Fruit fly (Drosophila melanogaster) whole organism, embryonic: ENCODE results near the gene Ppt1.

ENCODE experiments used
- Antp ChIP-seq: fragments of 200-800 bp; sonication (Bioruptor generic); optimal IDR thresholded peaks from 3 replicates; lab custom pipeline; 2016; ENCODE audit warnings: missing biosample characterization, missing genetic modification characterization
- B-H2 ChIP-seq: fragments of 200-800 bp; sonication (Bioruptor generic); optimal IDR thresholded peaks from 2 replicates; lab custom pipeline; 2018; ENCODE audit warnings: missing biosample characterization, mild to moderate bottlenecking, missing genetic modification characterization
- CG11504 ChIP-seq: fragments of 200-800 bp; sonication (Bioruptor generic); optimal IDR thresholded peaks from 3 replicates; lab custom pipeline; 2019; ENCODE audit warnings: missing biosample characterization, mild to moderate bottlenecking, missing genetic modification characterization, moderate library complexity
- CG11560 ChIP-seq: fragments of 200-800 bp; sonication (Bioruptor generic); IDR thresholded peaks from 3 replicates; pipeline ENCODE4 v1.3.6; 2022; ENCODE audit warnings: missing biosample characterization, missing genetic modification characterization
- CG12071 ChIP-seq: fragments of 200-800 bp; sonication (Bioruptor generic); optimal IDR thresholded peaks from 3 replicates; lab custom pipeline; 2018; ENCODE audit warnings: missing biosample characterization, mild to moderate bottlenecking, missing genetic modification characterization
- CG12236 ChIP-seq: fragments of 200-800 bp; sonication (Bioruptor generic); optimal IDR thresholded peaks from 2 replicates; lab custom pipeline; 2016; ENCODE audit warnings: missing biosample characterization, missing genetic modification characterization
- CG14441 ChIP-seq: fragments of 200-800 bp; sonication (Bioruptor generic); IDR thresholded peaks from 2 replicates; pipeline ENCODE4 v1.3.6; 2022; ENCODE audit warnings: missing biosample characterization, missing genetic modification characterization
- CG17612 ChIP-seq: fragments of 200-800 bp; sonication (Bioruptor generic); IDR thresholded peaks from 2 replicates; pipeline ENCODE4 v1.3.6; 2022; ENCODE audit warnings: missing biosample characterization, missing genetic modification characterization
- CG1832 ChIP-seq: fragments of 200-800 bp; sonication (Bioruptor generic); optimal IDR thresholded peaks from 2 replicates; lab custom pipeline; 2017; ENCODE audit warnings: missing biosample characterization, mild to moderate bottlenecking, missing genetic modification characterization, inconsistent platforms
- CG2875 ChIP-seq: fragments of 200-800 bp; sonication (Bioruptor generic); optimal IDR thresholded peaks from 2 replicates; lab custom pipeline; 2017; ENCODE audit warnings: missing biosample characterization, mild to moderate bottlenecking, missing genetic modification characterization, missing genetic modification reagents
- CG32767 ChIP-seq: fragments of 200-800 bp; sonication (Bioruptor generic); IDR thresholded peaks from 2 replicates; pipeline ENCODE4 v1.3.6; 2022; ENCODE audit warnings: missing biosample characterization, missing genetic modification characterization
- CG33557 ChIP-seq: fragments of 200-800 bp; sonication (Bioruptor generic); optimal IDR thresholded peaks from 2 replicates; lab custom pipeline; 2019; ENCODE audit warnings: missing biosample characterization, mild to moderate bottlenecking, missing genetic modification characterization, moderate library complexity
- CG4707 ChIP-seq: fragments of 200-800 bp; sonication (Bioruptor generic); optimal IDR thresholded peaks from 2 replicates; lab custom pipeline; 2018; ENCODE audit warnings: missing biosample characterization, mild to moderate bottlenecking, missing genetic modification characterization, moderate library complexity
- CG6654 ChIP-seq: fragments of 200-800 bp; sonication (Bioruptor generic); optimal IDR thresholded peaks from 2 replicates; lab custom pipeline; 2017; ENCODE audit warnings: missing biosample characterization, mild to moderate bottlenecking, missing genetic modification characterization
- CG7839 ChIP-seq: fragments of 200-800 bp; sonication (Bioruptor generic); optimal IDR thresholded peaks from 3 replicates; lab custom pipeline; 2018; ENCODE audit warnings: missing biosample characterization, mild to moderate bottlenecking, missing genetic modification characterization, moderate library complexity
- CG8281 ChIP-seq: fragments of 200-800 bp; sonication (Bioruptor generic); optimal IDR thresholded peaks from 2 replicates; lab custom pipeline; 2018; ENCODE audit warnings: missing biosample characterization, mild to moderate bottlenecking, missing genetic modification characterization, moderate library complexity
- CG9609 ChIP-seq: fragments of 200-800 bp; sonication (Bioruptor generic); optimal IDR thresholded peaks from 3 replicates; lab custom pipeline; 2016; ENCODE audit warnings: missing biosample characterization, missing genetic modification characterization
- CG9817 ChIP-seq: fragments of 200-800 bp; sonication (Bioruptor generic); optimal IDR thresholded peaks from 2 replicates; lab custom pipeline; 2018; ENCODE audit warnings: missing biosample characterization, mild to moderate bottlenecking, missing genetic modification characterization, moderate library complexity
- Dad ChIP-seq: fragments of 200-800 bp; sonication (Bioruptor generic); optimal IDR thresholded peaks from 3 replicates; lab custom pipeline; 2016; ENCODE audit warnings: missing biosample characterization, missing genetic modification characterization
- Gug ChIP-seq: fragments of 200-800 bp; sonication (Bioruptor generic); IDR thresholded peaks from 4 replicates; pipeline ENCODE4 v1.3.6; 2022; ENCODE audit warnings: missing biosample characterization, missing genetic modification characterization
- HLHmδ ChIP-seq: fragments of 200-800 bp; sonication (Bioruptor generic); optimal IDR thresholded peaks from 2 replicates; lab custom pipeline; 2018; ENCODE audit warnings: missing biosample characterization, mild to moderate bottlenecking, missing genetic modification characterization, moderate library complexity
- MTF-1 ChIP-seq: fragments of 200-800 bp; sonication (Bioruptor generic); optimal IDR thresholded peaks from 2 replicates; lab custom pipeline; 2018; ENCODE audit warnings: missing biosample characterization, mild to moderate bottlenecking, missing genetic modification characterization, borderline replicate concordance
- Nf-YB ChIP-seq: fragments of 200-800 bp; sonication (Bioruptor generic); optimal IDR thresholded peaks from 3 replicates; lab custom pipeline; 2019; ENCODE audit warnings: missing biosample characterization, mild to moderate bottlenecking, missing genetic modification characterization, moderate library complexity
- Opbp ChIP-seq: fragments of 200-800 bp; sonication (Bioruptor generic); IDR thresholded peaks from 3 replicates; pipeline ENCODE4 v1.3.6; 2022; ENCODE audit warnings: missing biosample characterization, missing genetic modification characterization; ENCODE audit not compliant: partially characterized antibody
- Ptx1 ChIP-seq: fragments of 200-800 bp; sonication (Bioruptor generic); IDR thresholded peaks from 2 replicates; pipeline ENCODE4 v1.3.6; 2022; ENCODE audit warnings: missing biosample characterization, missing genetic modification characterization
- Scr ChIP-seq: fragments of 200-800 bp; sonication (Bioruptor generic); IDR thresholded peaks from 2 replicates; pipeline ENCODE4 v1.3.6; 2022; ENCODE audit warnings: missing biosample characterization, missing genetic modification characterization; ENCODE audit not compliant: partially characterized antibody
- Six4 ChIP-seq: fragments of 200-800 bp; sonication (Bioruptor generic); optimal IDR thresholded peaks from 2 replicates; lab custom pipeline; 2016; ENCODE audit warnings: missing biosample characterization, missing genetic modification characterization
- Sox102F ChIP-seq: fragments of 200-800 bp; sonication (Bioruptor generic); optimal IDR thresholded peaks from 2 replicates; lab custom pipeline; 2018; ENCODE audit warnings: missing biosample characterization, mild to moderate bottlenecking, missing genetic modification characterization, moderate library complexity
- Ssrp ChIP-seq: fragments of 200-800 bp; sonication (Bioruptor generic); optimal IDR thresholded peaks from 2 replicates; lab custom pipeline; 2018; ENCODE audit warnings: missing biosample characterization, mild to moderate bottlenecking, missing genetic modification characterization, moderate library complexity
- abd-A ChIP-seq: fragments of 200-800 bp; sonication (Bioruptor generic); optimal IDR thresholded peaks from 3 replicates; lab custom pipeline; 2019; ENCODE audit warnings: missing biosample characterization, mild to moderate bottlenecking, missing genetic modification characterization, moderate library complexity
- ap ChIP-seq: fragments of 200-800 bp; sonication (Bioruptor generic); IDR thresholded peaks from 2 replicates; pipeline ENCODE4 v1.3.6; 2022; ENCODE audit warnings: missing biosample characterization, missing genetic modification characterization
- ara ChIP-seq: fragments of 200-800 bp; sonication (Bioruptor generic); IDR thresholded peaks from 2 replicates; pipeline ENCODE4 v1.3.6; 2022; ENCODE audit warnings: missing biosample characterization, missing genetic modification characterization
- az2 ChIP-seq: fragments of 200-800 bp; sonication (Bioruptor generic); optimal IDR thresholded peaks from 3 replicates; lab custom pipeline; 2016; ENCODE audit warnings: missing biosample characterization, missing genetic modification characterization
- corto ChIP-seq: fragments of 200-800 bp; sonication (Bioruptor generic); optimal IDR thresholded peaks from 2 replicates; lab custom pipeline; 2016; ENCODE audit warnings: missing biosample characterization, mild to moderate bottlenecking, missing genetic modification characterization, moderate library complexity
- dmrt99B ChIP-seq: fragments of 200-800 bp; sonication (Bioruptor generic); optimal IDR thresholded peaks from 2 replicates; lab custom pipeline; 2018; ENCODE audit warnings: missing biosample characterization, mild to moderate bottlenecking, missing genetic modification characterization, moderate library complexity
- fu2 ChIP-seq: fragments of 200-800 bp; sonication (Bioruptor generic); optimal IDR thresholded peaks from 2 replicates; lab custom pipeline; 2016; ENCODE audit warnings: missing biosample characterization, missing genetic modification characterization
- gro ChIP-seq: fragments of 200-800 bp; sonication (Bioruptor generic); optimal IDR thresholded peaks from 2 replicates; lab custom pipeline; 2016; ENCODE audit warnings: missing biosample characterization, missing genetic modification characterization
- ind ChIP-seq: fragments of 200-800 bp; sonication (Bioruptor generic); optimal IDR thresholded peaks from 3 replicates; lab custom pipeline; 2016; ENCODE audit warnings: missing biosample characterization, missing genetic modification characterization
- jumu ChIP-seq: fragments of 200-800 bp; sonication (Bioruptor generic); optimal IDR thresholded peaks from 3 replicates; lab custom pipeline; 2016; ENCODE audit warnings: missing biosample characterization, missing genetic modification characterization
- knrl ChIP-seq: fragments of 200-800 bp; sonication (Bioruptor generic); IDR thresholded peaks from 3 replicates; pipeline ENCODE4 v1.3.6; 2022; ENCODE audit warnings: missing biosample characterization, missing genetic modification characterization; ENCODE audit not compliant: partially characterized antibody
- mirr ChIP-seq: fragments of 200-800 bp; sonication (Bioruptor generic); optimal IDR thresholded peaks from 3 replicates; lab custom pipeline; 2018; ENCODE audit warnings: missing biosample characterization, mild to moderate bottlenecking, missing genetic modification characterization
- odd ChIP-seq: fragments of 200-800 bp; sonication (Bioruptor generic); optimal IDR thresholded peaks from 2 replicates; lab custom pipeline; 2017; ENCODE audit warnings: missing biosample characterization, mild to moderate bottlenecking, missing genetic modification characterization
- pb ChIP-seq: fragments of 200-800 bp; sonication (Bioruptor generic); optimal IDR thresholded peaks from 3 replicates; lab custom pipeline; 2016; ENCODE audit warnings: missing biosample characterization, missing genetic modification characterization
- peb ChIP-seq: fragments of 200-800 bp; sonication (Bioruptor generic); IDR thresholded peaks from 2 replicates; pipeline ENCODE4 v1.3.6; 2022; ENCODE audit warnings: missing biosample characterization, missing genetic modification characterization
- sens ChIP-seq: fragments of 200-800 bp; sonication (Bioruptor generic); peaks from one replicate; lab custom pipeline; 2016; ENCODE audit warnings: missing biosample characterization, missing genetic modification characterization
- sima ChIP-seq: fragments of 200-800 bp; sonication (Bioruptor generic); optimal IDR thresholded peaks from 2 replicates; lab custom pipeline; 2016; ENCODE audit warnings: missing biosample characterization, missing genetic modification characterization
- stwl ChIP-seq: fragments of 200-800 bp; sonication (Bioruptor generic); optimal IDR thresholded peaks from 3 replicates; lab custom pipeline; 2018; ENCODE audit warnings: missing biosample characterization, mild to moderate bottlenecking, missing genetic modification characterization, moderate library complexity
- tup ChIP-seq: fragments of 200-800 bp; sonication (Bioruptor generic); optimal IDR thresholded peaks from 2 replicates; lab custom pipeline; 2016; ENCODE audit warnings: missing biosample characterization, mild to moderate bottlenecking, missing genetic modification characterization, moderate library complexity
- unpg ChIP-seq: fragments of 200-800 bp; sonication (Bioruptor generic); optimal IDR thresholded peaks from 3 replicates; lab custom pipeline; 2018; ENCODE audit warnings: missing biosample characterization, mild to moderate bottlenecking, missing genetic modification characterization, moderate library complexity

The Ppt1 gene

DNA sequence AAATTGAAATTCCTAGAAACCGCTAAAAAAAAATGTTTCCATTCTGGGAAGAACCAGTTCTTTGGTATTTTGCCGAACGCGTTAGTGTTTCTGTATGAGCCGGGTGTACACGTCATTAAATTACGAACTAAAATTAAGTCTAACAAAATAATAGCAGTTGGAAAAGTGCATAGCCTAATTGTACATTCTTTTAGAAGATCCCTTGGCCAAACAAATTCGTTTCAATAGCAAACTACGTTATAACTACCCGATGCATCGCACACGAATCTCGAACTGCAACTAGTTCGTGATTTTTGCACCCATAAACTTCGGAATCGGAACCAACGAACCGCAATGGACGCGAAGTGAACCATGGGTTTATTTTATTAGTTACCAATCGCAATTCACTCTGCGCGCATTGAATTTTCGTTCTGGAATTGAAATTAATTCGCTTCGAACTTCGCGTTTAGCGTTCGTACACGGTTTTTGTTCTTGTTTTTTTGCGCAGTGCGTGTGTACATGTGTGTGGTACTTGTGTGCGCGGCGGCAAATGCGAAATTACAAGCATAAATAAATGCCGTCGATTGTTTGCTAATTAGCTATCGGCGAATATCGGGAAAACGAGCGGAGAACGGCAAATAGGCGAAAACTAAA lies 8.7 kb downstream of the Ppt1 start, which contains the start of gene CAH3 (continued):
- peak; percentile 59 for TF ChIP-seq corto
- TF ChIP-seq unpg = peak; percentile 96
- TF ChIP-seq stwl = peak; percentile 50
- no peak for TF ChIP-seq CG1832 (GFP tag; lab: Kevin White, UChicago)
- peak; percentile 80 for TF ChIP-seq CG4707 (GFP tag; lab: Kevin White, UChicago)
- TF ChIP-seq B-H2 (GFP tag; lab: Kevin White, UChicago) = peak; percentile 92

DNA sequence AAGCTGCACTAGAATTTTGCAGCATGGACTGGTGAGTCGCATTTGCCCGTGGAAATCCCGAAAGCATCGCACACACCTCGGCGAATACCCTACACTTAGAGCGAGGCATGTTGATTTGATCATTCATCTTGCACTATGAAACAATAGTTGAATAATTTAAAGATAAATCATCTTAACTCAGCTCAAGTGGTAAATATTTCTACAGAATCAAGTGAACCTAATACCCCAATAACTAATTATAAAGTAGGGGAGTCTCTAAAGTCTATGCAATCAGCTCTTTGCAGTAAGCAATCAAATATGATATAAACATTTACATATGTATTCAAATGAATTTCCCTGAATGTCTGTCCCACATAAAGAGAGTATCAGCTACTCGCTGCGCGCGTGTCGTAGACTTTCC lies 12.6 kb downstream of the Ppt1 start:
- TF ChIP-seq stwl = no peak
- peak; percentile 94 for TF ChIP-seq CG11504 (tag; lab: Kevin White, UChicago)
- peak; percentile 70 for TF ChIP-seq jumu (GFP tag; lab: Kevin White, UChicago)
- no peak for TF ChIP-seq HLHmδ (GFP tag; lab: Kevin White, UChicago)
- no peak for TF ChIP-seq Six4 (GFP tag; lab: Kevin White, UChicago)
- no peak for TF ChIP-seq fu2 (GFP tag; lab: Kevin White, UChicago)
- no peak for TF ChIP-seq knrl (GFP tag; lab: Robert Waterston, UW)
- no peak for TF ChIP-seq MTF-1
- TF ChIP-seq CG14441 (GFP tag; lab: Robert Waterston, UW) = peak; percentile 64
- TF ChIP-seq dmrt99B (tag; lab: Kevin White, UChicago) = peak; percentile 75
- peak; percentile 74 for TF ChIP-seq gro (GFP tag; lab: Kevin White, UChicago)
- no peak for TF ChIP-seq CG9817 (tag; lab: Kevin White, UChicago)
- no peak for TF ChIP-seq CG12236 (GFP tag; lab: Kevin White, UChicago)
- TF ChIP-seq CG2875 (GFP tag; lab: Kevin White, UChicago) = no peak
- peak; percentile 76 for TF ChIP-seq Antp
- TF ChIP-seq ind (GFP tag; lab: Kevin White, UChicago) = no peak
- TF ChIP-seq Opbp (GFP tag; lab: Robert Waterston, UW) = no peak
- TF ChIP-seq Ptx1 = peak; percentile 21; the same call in 1 of the 2 replicates
- TF ChIP-seq mirr = no peak
- no peak for TF ChIP-seq Ssrp
- TF ChIP-seq Sox102F (GFP tag; lab: Kevin White, UChicago) = peak; percentile 33
- TF ChIP-seq Gug = no peak
- TF ChIP-seq CG9609 (GFP tag; lab: Kevin White, UChicago) = no peak
- no peak for TF ChIP-seq abd-A (tag; lab: Kevin White, UChicago)
- no peak for TF ChIP-seq CG6654 (GFP tag; lab: Kevin White, UChicago)
- TF ChIP-seq Nf-YB (GFP tag; lab: Kevin White, UChicago) = no peak
- peak; percentile 24 for TF ChIP-seq pb
- TF ChIP-seq sima (GFP tag; lab: Kevin White, UChicago) = peak; percentile 29
- TF ChIP-seq tup (GFP tag; lab: Kevin White, UChicago) = no peak
- TF ChIP-seq CG12071 = no peak
- TF ChIP-seq peb (GFP tag; lab: Robert Waterston, UW) = no peak
- TF ChIP-seq sens (GFP tag; lab: Kevin White, UChicago) = peak; percentile 98
- TF ChIP-seq ara (GFP tag; lab: Robert Waterston, UW) = no peak
- no peak for TF ChIP-seq odd
- peak; percentile 80 for TF ChIP-seq CG7839 (tag; lab: Kevin White, UChicago)
- no peak for TF ChIP-seq CG32767 (GFP tag; lab: Robert Waterston, UW)
- TF ChIP-seq Scr (GFP tag; lab: Robert Waterston, UW) = no peak
- peak; percentile 69 for TF ChIP-seq CG8281 (tag; lab: Kevin White, UChicago)
- no peak for TF ChIP-seq az2 (GFP tag; lab: Kevin White, UChicago)
- TF ChIP-seq CG17612 (GFP tag; lab: Robert Waterston, UW) = no peak
- peak; percentile 77 for TF ChIP-seq ap (GFP tag; lab: Robert Waterston, UW)
- TF ChIP-seq CG11560 (tag; lab: Robert Waterston, UW) = no peak
- peak; percentile 74 for TF ChIP-seq Dad
- no peak for TF ChIP-seq CG33557 (GFP tag; lab: Kevin White, UChicago)
